Worm (Caenorhabditis elegans) whole organism, early embryonic: ENCODE results near the gene lro-1.

ENCODE experiments used
- F13C5.2 ChIP-seq: sonication (generic microtip); optimal IDR thresholded peaks from 2 replicates; lab custom pipeline; 2017; ENCODE audit warnings: mild to moderate bottlenecking, missing genetic modification characterization, inconsistent platforms, missing compliant biosample characterization
- aly-1 ChIP-seq: sonication (generic microtip); optimal IDR thresholded peaks from 2 replicates; lab custom pipeline; 2016; ENCODE audit warnings: missing genetic modification characterization, missing compliant biosample characterization
- ama-1 ChIP-seq: fragments of 150-350 bp; optimal IDR thresholded peaks from 2 replicates; lab custom pipeline; 2014
- ceh-13 ChIP-seq: fragments of 200-800 bp; sonication (Bioruptor generic); optimal IDR thresholded peaks from 2 replicates; lab custom pipeline; 2018; ENCODE audit warnings: mild to moderate bottlenecking, missing genetic modification characterization, missing compliant biosample characterization
- flt-1 ChIP-seq: fragments of 200-800 bp; sonication (Bioruptor generic); IDR thresholded peaks from 2 replicates; pipeline ENCODE4 v1.3.6; 2022; ENCODE audit warnings: missing genetic modification characterization, missing compliant biosample characterization
- hmbx-1 ChIP-seq: sonication (generic microtip); optimal IDR thresholded peaks from 2 replicates; lab custom pipeline; 2016; ENCODE audit warnings: mild to moderate bottlenecking, missing genetic modification characterization, missing compliant biosample characterization
- hnd-1 ChIP-seq: sonication (generic microtip); optimal IDR thresholded peaks from 2 replicates; lab custom pipeline; 2016; ENCODE audit warnings: missing genetic modification characterization, missing compliant biosample characterization
- pes-1 ChIP-seq: fragments of 200-800 bp; sonication (Bioruptor generic); IDR thresholded peaks from 2 replicates; pipeline ENCODE4 v1.3.6; 2022; ENCODE audit warnings: missing genetic modification reagents, missing genetic modification characterization, missing compliant biosample characterization
- scrt-1 ChIP-seq: fragments of 200-800 bp; sonication (Bioruptor generic); IDR thresholded peaks from 2 replicates; pipeline ENCODE4 v1.3.6; 2022; ENCODE audit warnings: missing genetic modification characterization, missing compliant biosample characterization
- tbx-37 ChIP-seq: fragments of 200-800 bp; sonication (Bioruptor generic); conservative IDR thresholded peaks from 2 replicates; pipeline ENCODE4 v1.3.6; 2022; ENCODE audit warnings: missing genetic modification reagents, missing genetic modification characterization, missing compliant biosample characterization
- tra-4 ChIP-seq: sonication (generic microtip); optimal IDR thresholded peaks from 2 replicates; lab custom pipeline; 2017; ENCODE audit warnings: missing genetic modification characterization, missing compliant biosample characterization

ce11 chrX:6291632-6292031, 19.7 kb downstream of the lro-1 start, which contains the start of gene lev-9:
- TF ChIP-seq flt-1 (GFP tag; lab: Robert Waterston, UW) (no peak), tra-4 (tag; lab: Kevin White, UChicago) (no peak), F13C5.2 (no peak), ama-1 (lab: Kevin White, UChicago) (no peak), scrt-1 (GFP tag; lab: Robert Waterston, UW) (no peak), tbx-37 (GFP tag; lab: Robert Waterston, UW) (no peak), hmbx-1 (tag; lab: Kevin White, UChicago) (no peak), ceh-13 (no peak), hnd-1 (tag; lab: Kevin White, UChicago) (no peak), aly-1 (no peak), pes-1 (GFP tag; lab: Robert Waterston, UW) (no peak)
